Worm (Caenorhabditis elegans): ENCODE results near the gene C06B3.16.

The C06B3.16 gene

ce11 chrV:13920730-13921129 lies 10.6 kb upstream of the C06B3.16 start, which contains the start of gene srx-42:
Gene srx-42, plus strand, starts transcription at chrV:13921030.
- no peak for TF ChIP-seq snpc-4 (GFP tag; optimal IDR thresholded peaks at IDR 0.05)
- no peak for TF ChIP-seq snpc-4 (tag; optimal IDR thresholded peaks at IDR 0.05)
- TF ChIP-seq dox-1 (GFP tag; IDR thresholded peaks at IDR 0.05): no peak
- no peak for TF ChIP-seq zfh-2 (GFP tag; conservative IDR thresholded peaks at IDR 0.05)
- TF ChIP-seq zim-3 (tag; optimal IDR thresholded peaks at IDR 0.05): no peak
- TF ChIP-seq ceh-100 (GFP tag; IDR thresholded peaks at IDR 0.05): no peak
- no peak for TF ChIP-seq mxl-1 (tag; optimal IDR thresholded peaks at IDR 0.05)
- TF ChIP-seq F49E8.2 (tag; optimal IDR thresholded peaks at IDR 0.05; ENCODE audit: insufficient read depth): no peak
- no peak for TF ChIP-seq tbx-9 (tag; optimal IDR thresholded peaks at IDR 0.05; ENCODE audit: borderline replicate concordance)
- no peak for TF ChIP-seq ztf-28 (GFP tag; IDR thresholded peaks at IDR 0.05)
- TF ChIP-seq B0035.1 (tag; optimal IDR thresholded peaks at IDR 0.05): no peak
- no peak for TF ChIP-seq nhr-80 (tag; optimal IDR thresholded peaks at IDR 0.05)
- no peak for TF ChIP-seq ztf-25 (GFP tag; IDR thresholded peaks at IDR 0.05)
- no peak for TF ChIP-seq cebp-1 (GFP tag; IDR thresholded peaks at IDR 0.05)
- no peak for TF ChIP-seq cebp-1 (tag; optimal IDR thresholded peaks at IDR 0.05)

ce11 chrV:13923851-13924250 lies 7.5 kb upstream of the C06B3.16 start, which contains the start of gene srxa-11:
Gene srxa-11, plus strand, starts transcription at chrV:13924151.
- TF ChIP-seq tlf-1 (GFP tag; optimal IDR thresholded peaks at IDR 0.05): no peak
- TF ChIP-seq mel-28 (tag; optimal IDR thresholded peaks at IDR 0.05; ENCODE audit: borderline replicate concordance): no peak
- TF ChIP-seq F33H1.4 (GFP tag; IDR thresholded peaks at IDR 0.05): no peak
- TF ChIP-seq egl-18 (GFP tag; IDR thresholded peaks at IDR 0.05): no peak
- TF ChIP-seq athp-1 (tag; optimal IDR thresholded peaks at IDR 0.05): no peak
- no peak for TF ChIP-seq F37B4.10 (GFP tag; IDR thresholded peaks at IDR 0.05)

- TF ChIP-seq lsl-1 (GFP tag; optimal IDR thresholded peaks at IDR 0.05): no peak
- no peak for TF ChIP-seq lag-1 (GFP tag; IDR thresholded peaks at IDR 0.05)
- no peak for TF ChIP-seq ceh-27 (GFP tag; optimal IDR thresholded peaks at IDR 0.05)
- TF ChIP-seq nhr-27 (tag; optimal IDR thresholded peaks at IDR 0.05): no peak
- no peak for TF ChIP-seq F52B5.7 (tag; optimal IDR thresholded peaks at IDR 0.05)
- no peak for TF ChIP-seq B0035.1 (tag; optimal IDR thresholded peaks at IDR 0.05)
- no peak for TF ChIP-seq ceh-40 (GFP tag; IDR thresholded peaks at IDR 0.05)
- no peak for TF ChIP-seq ztf-18 (tag; optimal IDR thresholded peaks at IDR 0.05)
- no peak for TF ChIP-seq akir-1 (GFP tag; optimal IDR thresholded peaks at IDR 0.05)
- TF ChIP-seq let-607 (tag; optimal IDR thresholded peaks at IDR 0.05): no peak
- TF ChIP-seq F10E7.11 (tag; optimal IDR thresholded peaks at IDR 0.05): no peak
- no peak for TF ChIP-seq fkh-3 (tag; optimal IDR thresholded peaks at IDR 0.05)
- no peak for TF ChIP-seq lin-40 (tag; optimal IDR thresholded peaks at IDR 0.05)
These were observed 4.9 kb upstream of the C06B3.16 start, which contains the start of gene srxa-12 for ce11 chrV:13926398-13926797. Gene srxa-12, plus strand, starts transcription at chrV:13926698.

ce11 chrV:13929503-13929902 lies 1.8 kb upstream of the C06B3.16 start, which contains the start of gene srxa-13:
Gene srxa-13, plus strand, starts transcription at chrV:13929803.
- TF ChIP-seq K12H6.12 (tag; optimal IDR thresholded peaks at IDR 0.05) (no peak), F22D6.2 (tag; optimal IDR thresholded peaks at IDR 0.05) (no peak), lin-54 (GFP tag; optimal IDR thresholded peaks at IDR 0.05) (no peak), lag-1 (GFP tag; IDR thresholded peaks at IDR 0.05) (no peak), him-1 (tag; optimal IDR thresholded peaks at IDR 0.05) (no peak), bed-2 (GFP tag; IDR thresholded peaks at IDR 0.05) (no peak)
